Fruit fly (Drosophila melanogaster) ovary, adult (tissue): Measurements from ENCODE around the gene PhKgamma.

Experiments
- CG17801 ChIP-seq: fragments of 200-800 bp; optimal IDR thresholded peaks from 2 replicates; lab custom pipeline; 2019; ENCODE audit warnings: missing biosample characterization, mild to moderate bottlenecking, missing genetic modification characterization, moderate library complexity; ENCODE audit not compliant: partially characterized antibody

The PhKgamma gene

dm6 chrX:11684462-11684861 lies 10.5 kb upstream of the PhKgamma start:
- TF ChIP-seq CG17801 (GFP tag; lab: Kevin White, UChicago): peak; percentile 28

dm6 chrX:11685918-11686640 lies 8.9 kb upstream of the PhKgamma start:
- peak; percentile 18 for TF ChIP-seq CG17801 (GFP tag; lab: Kevin White, UChicago)

dm6 chrX:11686675-11687074 lies 8.3 kb upstream of the PhKgamma start:
- TF ChIP-seq CG17801 (GFP tag; lab: Kevin White, UChicago): no peak

dm6 chrX:11687666-11688492 lies 7.1 kb upstream of the PhKgamma start:
- no peak for TF ChIP-seq CG17801 (GFP tag; lab: Kevin White, UChicago)

- no peak for TF ChIP-seq CG17801 (GFP tag; lab: Kevin White, UChicago)
Observed at dm6 chrX:11689669-11690068, 5.3 kb upstream of the PhKgamma start.

dm6 chrX:11695883-11696211 lies 910 bp downstream of the PhKgamma start:
- peak; percentile 9 for TF ChIP-seq CG17801 (GFP tag; lab: Kevin White, UChicago)

- TF ChIP-seq CG17801 (GFP tag; lab: Kevin White, UChicago): no peak
Observed at dm6 chrX:11700765-11701164, 5.8 kb downstream of the PhKgamma start.

dm6 chrX:11704929-11705612 lies 10.1 kb downstream of the PhKgamma start, which contains the start of gene CG2444:
Gene CG2444 (minus strand): TSS chrX:11705300.
- TF ChIP-seq CG17801 (GFP tag; lab: Kevin White, UChicago): no peak

dm6 chrX:11709799-11710720 lies 15.1 kb downstream of the PhKgamma start, which contains the start of gene FucT6:
Gene FucT6 (minus strand): TSS chrX:11709951.
- TF ChIP-seq CG17801 (GFP tag; lab: Kevin White, UChicago): peak; percentile 31

- TF ChIP-seq CG17801 (GFP tag; lab: Kevin White, UChicago): peak; percentile 41
Observed at dm6 chrX:11713808-11714528, 19.0 kb downstream of the PhKgamma start.

dm6 chrX:11714529-11715262 lies 19.8 kb downstream of the PhKgamma start:
- peak; percentile 64 for TF ChIP-seq CG17801 (GFP tag; lab: Kevin White, UChicago)

dm6 chrX:11715263-11715659 lies 20.3 kb downstream of the PhKgamma start, which contains the start of gene Amun:
Gene Amun (minus strand): TSS chrX:11715565.
- TF ChIP-seq CG17801 (GFP tag; lab: Kevin White, UChicago): no peak
